Worm (Caenorhabditis elegans) whole organism, late embryonic: Measurements from ENCODE around the gene Y39G8B.9.

Experiments used
- pha-2 ChIP-seq: sonication (generic microtip); optimal IDR thresholded peaks from 2 replicates; lab custom pipeline; 2017; ENCODE audit warnings: mild to moderate bottlenecking, missing genetic modification characterization, missing compliant biosample characterization
- rnt-1 ChIP-seq: sonication (generic microtip); optimal IDR thresholded peaks from 2 replicates; lab custom pipeline; 2016; ENCODE audit warnings: missing genetic modification characterization, missing compliant biosample characterization

DNA sequence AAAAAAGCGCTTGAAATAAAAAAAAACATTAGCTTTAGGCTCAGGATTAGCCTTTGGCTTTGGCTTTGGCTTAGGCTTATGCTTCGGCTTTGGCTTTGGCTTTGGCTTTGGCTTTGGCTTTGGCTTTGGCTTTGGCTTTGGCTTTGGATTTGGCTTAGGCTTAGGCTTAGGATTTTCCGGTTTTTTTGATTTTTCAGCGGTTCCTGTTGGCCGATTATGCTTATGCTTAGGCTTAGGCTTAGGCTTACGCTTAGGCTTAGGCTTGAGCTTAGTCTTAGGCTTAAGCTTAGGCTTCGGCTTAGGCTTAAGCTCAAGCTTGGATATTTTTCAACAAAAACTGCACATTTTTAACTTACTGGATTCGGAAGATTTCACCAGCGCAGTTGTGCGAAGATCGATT, 7.0 kb upstream of the Y39G8B.9 start:
- TF ChIP-seq pha-2 (no peak), rnt-1 (tag; lab: Kevin White, UChicago) (no peak)
